Worm (Caenorhabditis elegans): ENCODE results near the gene Y39G8B.5.

Y39G8B.5 gene

DNA sequence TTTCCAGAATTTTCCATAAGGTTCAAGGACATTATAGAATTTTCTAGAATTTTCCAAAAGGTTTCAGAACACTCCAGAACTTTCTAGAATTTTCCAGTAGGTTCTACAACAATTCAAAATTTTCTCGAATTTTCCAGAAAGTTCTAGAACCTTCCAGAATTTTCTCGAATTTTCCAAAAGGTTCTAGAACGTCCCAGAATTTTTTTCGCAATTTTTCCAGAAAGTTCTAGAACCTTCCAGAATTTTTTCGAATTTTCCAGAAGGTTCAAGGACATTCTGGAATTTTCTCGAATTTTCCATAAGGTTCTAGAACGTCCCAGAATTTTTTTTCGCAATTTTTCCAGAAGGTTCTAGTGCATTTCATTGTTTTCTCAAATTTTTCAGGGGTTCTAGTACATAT, 13.9 kb downstream of the Y39G8B.5 start:
- no peak for TF ChIP-seq unc-62 (GFP tag; optimal IDR thresholded peaks at IDR 0.05)

DNA sequence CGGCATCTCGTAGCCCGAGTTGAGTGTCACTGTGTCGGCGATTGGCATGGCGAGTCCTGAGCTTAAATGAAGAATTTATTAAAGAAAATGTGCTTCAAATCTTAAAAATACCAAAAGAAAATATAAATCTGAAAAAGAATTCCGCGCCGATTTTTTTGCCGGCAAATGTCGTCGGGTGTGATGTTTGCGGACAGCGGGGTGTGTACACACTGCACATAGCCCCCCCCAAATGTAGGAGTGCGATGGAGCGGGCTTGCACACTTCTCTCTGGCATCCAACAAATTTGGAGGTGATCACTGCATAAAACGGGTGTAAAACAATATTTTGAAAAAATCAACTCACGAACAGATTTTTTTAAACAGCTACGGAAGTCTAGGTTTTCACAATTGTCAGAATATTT, 15.5 kb downstream of the Y39G8B.5 start, which contains the start of gene Y39G8B.2:
TSS of gene Y39G8B.2 (minus strand) at position 61 of the 400 bp plus-strand sequence.
- no peak for TF ChIP-seq unc-62 (GFP tag; optimal IDR thresholded peaks at IDR 0.05)

DNA sequence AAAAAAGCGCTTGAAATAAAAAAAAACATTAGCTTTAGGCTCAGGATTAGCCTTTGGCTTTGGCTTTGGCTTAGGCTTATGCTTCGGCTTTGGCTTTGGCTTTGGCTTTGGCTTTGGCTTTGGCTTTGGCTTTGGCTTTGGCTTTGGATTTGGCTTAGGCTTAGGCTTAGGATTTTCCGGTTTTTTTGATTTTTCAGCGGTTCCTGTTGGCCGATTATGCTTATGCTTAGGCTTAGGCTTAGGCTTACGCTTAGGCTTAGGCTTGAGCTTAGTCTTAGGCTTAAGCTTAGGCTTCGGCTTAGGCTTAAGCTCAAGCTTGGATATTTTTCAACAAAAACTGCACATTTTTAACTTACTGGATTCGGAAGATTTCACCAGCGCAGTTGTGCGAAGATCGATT, 17.5 kb downstream of the Y39G8B.5 start:
- TF ChIP-seq unc-62 (GFP tag; optimal IDR thresholded peaks at IDR 0.05), result no peak

DNA sequence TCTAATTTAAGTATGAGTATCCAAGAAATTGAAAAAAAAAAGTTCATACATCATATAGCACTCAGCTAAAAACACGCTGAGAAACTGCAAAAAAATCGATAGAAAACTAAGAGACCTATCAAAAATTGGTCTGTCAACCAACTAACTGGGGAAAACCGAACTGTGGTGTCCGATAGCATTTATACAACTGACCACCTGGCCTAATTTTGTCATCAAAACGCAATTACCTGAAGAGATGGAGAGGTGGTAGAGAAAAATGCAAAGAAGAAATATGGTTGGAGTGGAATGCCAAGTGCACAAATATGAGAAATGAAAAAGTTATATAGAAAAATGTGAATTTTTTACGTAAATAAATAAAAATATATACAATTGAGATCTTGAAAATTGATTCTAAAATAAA, 18.1 kb downstream of the Y39G8B.5 start, which contains the start of gene Y39G8B.1:
TSS of gene Y39G8B.1 (minus strand) at position 299 of the 400 bp plus-strand sequence.
- TF ChIP-seq unc-62 (GFP tag; optimal IDR thresholded peaks at IDR 0.05), result no peak

DNA sequence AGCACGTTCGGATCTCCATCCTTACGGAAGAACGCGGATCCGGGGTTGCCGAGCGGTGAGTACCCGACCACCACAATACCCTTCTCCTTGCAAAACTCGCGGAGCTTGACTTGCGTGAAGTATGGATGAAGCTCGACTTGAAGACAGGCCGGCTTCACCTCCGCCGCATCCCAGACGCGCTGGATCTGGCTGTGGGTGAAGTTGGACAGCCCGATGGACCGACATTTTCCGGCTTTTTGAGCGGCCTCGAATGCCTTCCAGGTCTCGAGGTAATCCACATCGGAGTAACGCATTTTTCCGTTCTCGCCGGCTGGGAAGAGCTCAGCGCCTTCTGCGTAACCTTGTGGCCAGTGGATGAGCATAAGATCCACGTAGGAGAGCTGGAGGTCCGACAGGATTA, 19.4 kb downstream of the Y39G8B.5 start:
- no peak for TF ChIP-seq unc-62 (GFP tag; optimal IDR thresholded peaks at IDR 0.05)

DNA sequence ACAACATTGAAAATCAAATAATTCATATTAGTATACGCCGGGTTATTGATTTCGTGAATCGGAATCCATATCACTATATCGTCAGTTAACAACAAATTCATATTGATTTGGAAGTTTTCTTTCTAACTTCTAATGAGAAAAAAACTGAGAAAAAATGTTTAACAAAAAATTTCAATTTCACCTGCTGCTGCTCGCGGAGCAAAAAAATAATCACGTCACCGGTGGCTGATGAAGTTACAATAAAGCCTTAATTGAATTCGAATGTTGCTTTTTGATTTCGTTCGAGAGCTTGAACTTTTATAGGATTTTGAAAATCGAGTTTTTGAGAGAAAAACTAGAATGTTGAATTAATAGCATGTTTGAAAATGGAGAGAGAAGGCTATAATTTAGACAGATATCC, 22.7 kb downstream of the Y39G8B.5 start, which contains the start of gene sre-43:
TSS of gene sre-43 (minus strand) at position 101 of the 400 bp plus-strand sequence.
- TF ChIP-seq unc-62 (GFP tag; optimal IDR thresholded peaks at IDR 0.05), result no peak

DNA sequence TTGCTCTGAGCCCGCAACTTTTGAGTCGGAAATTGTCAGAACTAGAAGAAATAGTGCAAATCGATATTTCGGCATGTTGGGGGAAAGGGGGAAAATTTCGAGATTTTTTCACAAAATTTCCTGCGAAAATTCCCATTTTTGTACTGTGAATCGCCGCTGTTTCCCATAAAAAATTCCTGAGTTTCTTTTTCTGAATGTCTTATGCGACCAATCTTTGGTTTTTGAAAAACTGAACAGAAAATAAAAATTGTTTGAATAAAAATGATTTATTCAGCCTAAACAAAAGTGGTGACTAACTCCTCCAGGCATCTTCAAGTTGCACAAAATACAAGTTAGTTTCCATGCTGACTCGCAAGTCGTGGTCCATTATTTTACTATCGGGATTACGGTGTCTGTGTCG, 25.4 kb downstream of the Y39G8B.5 start, which contains the start of gene W07G1.7:
TSS of gene W07G1.7 (minus strand) at position 101 of the 400 bp plus-strand sequence.
- no peak for TF ChIP-seq unc-62 (GFP tag; optimal IDR thresholded peaks at IDR 0.05)

DNA sequence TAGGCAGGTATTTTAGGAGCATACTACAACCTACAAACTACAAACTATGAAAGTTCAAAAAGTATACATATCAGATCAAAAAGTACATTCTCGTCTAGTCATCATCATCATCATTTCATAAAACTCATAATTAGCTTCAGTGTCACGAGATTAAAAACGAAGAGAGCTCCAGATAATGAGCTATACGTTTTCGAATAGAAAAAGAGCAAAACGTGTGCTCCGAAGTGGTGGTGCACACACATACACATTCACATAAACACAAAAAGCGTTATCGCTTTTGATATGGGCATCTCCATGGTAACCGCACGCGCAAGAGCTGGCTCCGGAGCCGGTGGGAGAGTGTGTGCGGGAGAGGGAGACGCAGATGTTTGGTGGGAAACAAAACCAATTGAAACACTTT, 27.3 kb downstream of the Y39G8B.5 start:
- no peak for TF ChIP-seq unc-62 (GFP tag; optimal IDR thresholded peaks at IDR 0.05)

DNA sequence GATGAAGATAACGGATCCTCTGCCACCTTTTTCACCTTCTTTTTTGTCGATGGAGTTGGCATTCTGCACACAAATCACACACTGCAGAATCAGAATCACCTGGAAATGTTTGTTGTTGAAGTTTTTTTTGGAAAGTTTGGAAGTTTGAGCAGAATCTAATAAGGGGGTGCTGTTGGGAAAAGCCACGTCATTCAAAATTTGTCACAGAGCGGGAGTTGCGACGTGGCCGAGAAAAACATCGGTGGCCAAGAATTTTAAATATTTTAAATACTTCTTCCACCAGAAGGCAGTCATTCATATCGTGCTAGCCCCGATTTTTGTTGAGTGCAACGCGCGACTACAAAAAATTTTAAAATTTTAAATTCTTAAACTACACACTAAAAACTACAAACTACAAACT, 29.3 kb downstream of the Y39G8B.5 start, which contains the start of gene rpi-1:
TSS of gene rpi-1 (minus strand) at position 101 of the 400 bp plus-strand sequence.
- no peak for TF ChIP-seq unc-62 (GFP tag; optimal IDR thresholded peaks at IDR 0.05)

DNA sequence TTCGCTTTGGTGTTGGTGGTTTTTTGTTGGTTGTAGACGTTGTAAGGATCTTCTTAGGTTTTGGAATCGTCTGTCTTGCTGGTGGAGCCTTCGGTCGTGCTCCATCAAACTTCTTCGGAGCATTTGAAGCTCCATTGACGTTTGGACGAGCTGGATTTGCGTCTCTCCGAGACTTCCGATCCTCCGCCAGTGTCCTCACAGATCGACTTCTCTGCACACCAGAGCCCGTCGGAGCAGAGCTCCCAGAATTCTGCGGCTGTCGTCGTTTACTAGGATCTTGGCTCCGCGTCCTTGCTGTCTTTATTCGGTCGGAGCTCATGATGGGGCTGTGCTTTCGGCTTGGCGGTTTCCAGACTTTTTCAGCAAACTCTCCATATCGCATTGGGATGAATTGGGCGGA, 30.1 kb downstream of the Y39G8B.5 start:
- no peak for TF ChIP-seq unc-62 (GFP tag; optimal IDR thresholded peaks at IDR 0.05)

DNA sequence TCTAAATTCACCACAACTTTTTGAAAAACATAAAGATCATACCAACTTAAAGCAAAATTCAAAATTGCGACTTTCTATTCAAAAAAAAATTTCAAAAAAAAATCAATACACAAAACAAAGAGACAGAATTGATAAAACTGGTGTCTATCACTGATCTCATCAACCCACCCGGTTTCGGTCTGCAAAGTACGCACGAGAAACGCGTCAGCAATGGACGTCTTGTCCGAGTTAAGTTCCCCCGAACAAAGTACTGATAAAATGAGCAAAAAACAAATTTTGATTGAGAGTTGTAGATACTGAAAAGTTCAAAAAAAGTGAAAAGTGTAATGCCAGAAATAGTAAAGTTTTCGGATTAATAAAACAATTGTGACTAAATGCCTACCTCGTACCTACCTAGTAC, 33.3 kb downstream of the Y39G8B.5 start:
- no peak for TF ChIP-seq unc-62 (GFP tag; optimal IDR thresholded peaks at IDR 0.05)

DNA sequence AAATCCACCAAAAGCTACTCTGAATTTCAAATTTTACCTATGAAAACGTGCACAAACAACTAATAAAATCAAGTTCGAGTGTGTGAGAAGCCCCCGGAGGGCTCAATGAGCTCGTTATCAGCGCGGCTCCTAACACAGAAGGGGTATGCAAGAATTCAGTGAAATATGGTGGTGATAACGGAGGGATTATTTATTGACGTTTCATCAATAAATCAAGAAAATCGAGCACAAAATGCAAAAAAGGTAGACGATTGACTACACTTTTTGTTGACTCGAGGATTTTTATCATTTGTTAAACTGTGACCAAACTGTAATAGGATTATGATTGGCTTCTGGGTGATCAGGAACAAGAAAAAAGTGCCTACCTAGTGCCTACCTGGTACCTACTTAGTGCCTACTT, 34.2 kb downstream of the Y39G8B.5 start, which contains the start of gene zip-3:
TSS of gene zip-3 (minus strand) at position 21 of the 400 bp plus-strand sequence.
- TF ChIP-seq unc-62 (GFP tag; optimal IDR thresholded peaks at IDR 0.05), result no peak

DNA sequence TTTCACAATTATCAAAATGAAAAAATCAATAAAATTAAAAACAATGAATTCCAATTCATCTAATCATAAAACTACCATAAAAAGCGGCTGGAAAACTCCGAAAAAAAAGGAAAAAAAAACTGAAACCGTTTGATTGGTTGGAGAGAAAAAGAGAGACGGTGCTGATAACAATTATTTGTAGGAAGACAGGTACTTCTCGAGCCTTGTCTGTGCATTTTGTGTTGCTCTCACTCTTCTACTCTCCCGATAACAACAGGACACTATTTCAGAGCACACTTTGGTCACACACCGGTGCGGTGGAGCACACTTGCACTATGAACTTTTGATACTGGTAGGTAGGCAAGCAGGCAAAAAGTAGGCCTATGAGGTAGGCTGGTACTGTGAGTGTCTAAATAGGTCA, 35.1 kb downstream of the Y39G8B.5 start:
- TF ChIP-seq unc-62 (GFP tag; optimal IDR thresholded peaks at IDR 0.05), result no peak

DNA sequence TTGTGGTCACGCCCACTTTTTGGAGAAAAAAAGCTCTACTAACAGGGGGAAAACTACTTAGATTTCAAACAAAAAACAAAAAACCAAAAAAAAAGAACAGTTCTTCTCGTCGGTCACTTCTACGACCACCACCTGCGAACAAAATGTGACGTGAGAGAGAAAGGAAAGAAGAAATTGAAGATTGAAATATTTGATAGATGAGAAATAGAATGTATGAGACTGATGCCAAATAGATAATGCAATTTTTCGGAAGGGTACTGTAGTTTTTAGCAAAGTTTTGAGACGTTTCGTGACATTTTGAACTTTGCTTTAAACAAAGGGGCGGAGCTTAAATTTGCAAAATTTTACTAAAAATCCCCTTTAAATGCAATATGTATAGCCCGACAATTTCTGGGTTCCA, 36.7 kb downstream of the Y39G8B.5 start:
- TF ChIP-seq unc-62 (GFP tag; optimal IDR thresholded peaks at IDR 0.05), result no peak

DNA sequence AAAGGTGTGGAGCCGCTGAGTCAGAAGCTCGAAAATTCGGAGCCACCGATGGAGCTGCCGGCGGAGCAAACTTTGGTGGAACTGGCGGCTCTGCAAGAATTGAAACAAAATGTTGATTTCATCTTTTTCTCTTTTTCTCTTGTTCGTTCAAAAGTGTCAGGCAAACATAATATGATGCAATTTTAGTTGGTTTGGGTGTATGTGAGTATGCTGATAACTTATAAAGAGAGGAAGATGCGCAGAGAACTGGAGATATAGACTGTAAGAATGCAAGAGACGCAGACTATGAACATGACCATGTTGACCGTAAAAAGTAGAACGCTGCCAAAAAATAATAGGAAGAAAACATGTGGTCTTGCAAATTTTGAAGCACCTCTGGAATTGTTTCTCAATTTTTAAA, 37.6 kb downstream of the Y39G8B.5 start:
- TF ChIP-seq unc-62 (GFP tag; optimal IDR thresholded peaks at IDR 0.05), result no peak

DNA sequence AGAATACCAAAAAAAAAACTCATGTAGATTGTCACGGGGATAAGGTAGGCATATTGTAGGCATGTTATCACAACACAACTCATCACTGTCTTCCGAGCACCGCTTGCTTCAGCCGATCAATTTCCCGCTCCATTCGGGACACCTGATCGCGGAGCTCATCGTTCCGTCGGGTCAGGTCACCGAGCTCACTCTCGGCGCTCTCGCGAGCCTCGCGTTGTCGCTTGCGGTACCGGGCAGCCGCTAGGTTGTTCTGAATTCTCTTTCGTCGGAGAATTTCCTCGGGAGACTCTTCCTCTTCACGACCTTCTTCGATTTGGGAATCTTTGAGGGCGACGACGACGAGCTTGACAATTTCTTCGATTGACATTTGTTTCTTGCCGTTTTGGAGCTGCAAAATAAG, 39.7 kb downstream of the Y39G8B.5 start:
- TF ChIP-seq unc-62 (GFP tag; optimal IDR thresholded peaks at IDR 0.05), result no peak

DNA sequence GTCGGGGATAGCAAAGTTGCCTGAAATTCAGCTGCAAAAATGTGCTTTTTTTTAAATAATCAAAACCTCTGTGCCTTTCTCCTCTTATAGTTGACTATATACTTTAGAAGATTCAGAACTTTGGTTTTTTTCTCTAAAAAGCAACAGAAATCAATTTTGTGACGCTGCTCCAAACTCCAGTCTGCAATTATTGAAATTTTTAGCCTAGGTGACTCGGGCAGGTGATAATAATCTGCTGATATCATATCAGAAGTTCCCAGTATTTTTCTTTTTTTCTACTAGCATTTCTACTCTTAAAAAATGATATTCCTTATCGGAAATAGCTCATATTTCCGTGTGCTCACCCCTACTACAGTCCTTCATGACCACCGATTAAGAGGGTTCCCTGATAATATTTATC, 42.4 kb downstream of the Y39G8B.5 start, which contains the start of gene sre-44:
TSS of gene sre-44 (plus strand) at position 301 of the 400 bp plus-strand sequence.
- no peak for TF ChIP-seq unc-62 (GFP tag; optimal IDR thresholded peaks at IDR 0.05)

DNA sequence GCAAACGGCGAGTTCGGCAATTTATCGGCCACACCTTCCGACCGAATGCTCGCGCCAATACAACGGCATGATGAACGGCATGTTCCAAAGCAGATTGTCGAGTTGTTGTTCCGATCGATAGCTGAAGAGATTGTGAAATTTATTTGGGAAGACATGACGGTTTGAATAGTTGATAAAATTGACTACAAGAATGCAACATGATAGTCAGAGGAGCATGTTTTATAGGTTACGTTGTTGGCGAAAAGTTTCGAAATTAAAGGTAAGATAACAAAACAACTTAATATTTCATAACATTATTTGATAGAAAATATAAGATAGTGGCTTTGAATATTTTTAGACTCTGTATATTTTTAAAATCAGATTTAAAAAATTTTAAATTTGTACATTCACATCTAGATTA, 46.1 kb downstream of the Y39G8B.5 start:
- TF ChIP-seq unc-62 (GFP tag; optimal IDR thresholded peaks at IDR 0.05), result no peak
